Worm (Caenorhabditis elegans) whole organism, L4 larva: Measurements from ENCODE around the gene R02D5.24.
A peak's percentile ranks its signal among the peaks of the same experiment; 100 is the strongest.

Experiments used
- F10B5.3 ChIP-seq: sonication (generic microtip); optimal IDR thresholded peaks from 2 replicates; lab custom pipeline; 2016; ENCODE audit warnings: mild to moderate bottlenecking, missing genetic modification characterization, missing compliant biosample characterization
- F49E8.2 ChIP-seq: sonication (generic microtip); optimal IDR thresholded peaks from 2 replicates; lab custom pipeline; 2016; ENCODE audit warnings: missing compliant biosample characterization, mild to moderate bottlenecking, missing genetic modification characterization, borderline replicate concordance
- T20F7.1 ChIP-seq: fragments of 200-800 bp; sonication (Bioruptor generic); optimal IDR thresholded peaks from 2 replicates; lab custom pipeline; 2018; ENCODE audit warnings: mild to moderate bottlenecking, missing genetic modification characterization, missing compliant biosample characterization
- T26A8.4 ChIP-seq: fragments of 200-800 bp; sonication (Bioruptor generic); IDR thresholded peaks from 2 replicates; pipeline ENCODE4 v1.3.6; 2022; ENCODE audit warnings: missing genetic modification characterization, missing compliant biosample characterization
- Y105C5A.15 ChIP-seq: fragments of 200-800 bp; sonication (Bioruptor generic); IDR thresholded peaks from 2 replicates; pipeline ENCODE4 v1.3.6; 2022; ENCODE audit warnings: missing genetic modification characterization, missing compliant biosample characterization
- Y48G9A.11 ChIP-seq: fragments of 200-800 bp; sonication (Bioruptor generic); IDR thresholded peaks from 2 replicates; pipeline ENCODE4 v1.3.6; 2022; ENCODE audit warnings: missing genetic modification reagents, missing genetic modification characterization, missing compliant biosample characterization
- Y5F2A.4 ChIP-seq: fragments of 200-800 bp; sonication (Bioruptor generic); optimal IDR thresholded peaks from 2 replicates; lab custom pipeline; 2018; ENCODE audit warnings: mild to moderate bottlenecking, missing genetic modification characterization, missing compliant biosample characterization
- Y75B8A.6 ChIP-seq: fragments of 200-800 bp; sonication (Bioruptor generic); IDR thresholded peaks from 2 replicates; pipeline ENCODE4 v1.3.6; 2022; ENCODE audit warnings: missing genetic modification reagents, missing genetic modification characterization, missing compliant biosample characterization
- aha-1 ChIP-seq: fragments of 150-350 bp; peaks from one replicate; lab custom pipeline; 2014; ENCODE audit warnings: missing biosample characterization, missing genetic modification characterization
- arid-1 ChIP-seq: fragments of 200-800 bp; sonication (Bioruptor generic); conservative IDR thresholded peaks from 2 replicates; pipeline ENCODE4 v1.3.6; 2022; ENCODE audit warnings: missing genetic modification reagents, missing genetic modification characterization, missing compliant biosample characterization
- attf-4 ChIP-seq: sonication (generic microtip); optimal IDR thresholded peaks from 3 replicates; lab custom pipeline; 2017; ENCODE audit warnings: missing biosample characterization, missing genetic modification characterization
- ceh-20 ChIP-seq: fragments of 200-800 bp; sonication (Bioruptor generic); IDR thresholded peaks from 2 replicates; pipeline ENCODE4 v1.3.6; 2022; ENCODE audit warnings: missing genetic modification reagents, missing genetic modification characterization, missing compliant biosample characterization
- ceh-28 ChIP-seq: fragments of 150-350 bp; optimal IDR thresholded peaks from 2 replicates; lab custom pipeline; 2014; ENCODE audit warnings: missing biosample characterization, missing genetic modification reagents, missing genetic modification characterization
- daf-12 ChIP-seq: fragments of 150-350 bp; optimal IDR thresholded peaks from 2 replicates; lab custom pipeline; 2014; ENCODE audit warnings: missing biosample characterization, missing genetic modification reagents, missing genetic modification characterization
- dmd-8 ChIP-seq: fragments of 200-800 bp; sonication (Bioruptor generic); IDR thresholded peaks from 2 replicates; pipeline ENCODE4 v1.3.6; 2022; ENCODE audit warnings: missing genetic modification characterization, missing compliant biosample characterization
- dpl-1 ChIP-seq: fragments of 150-350 bp; optimal IDR thresholded peaks from 2 replicates; lab custom pipeline; 2014; ENCODE audit warnings: missing biosample characterization, missing genetic modification reagents, missing genetic modification characterization
- egl-27 ChIP-seq: sonication (generic microtip); optimal IDR thresholded peaks from 3 replicates; lab custom pipeline; 2017; ENCODE audit warnings: missing biosample characterization, missing genetic modification reagents, missing genetic modification characterization
- fkh-10 ChIP-seq: fragments of 150-350 bp; optimal IDR thresholded peaks from 2 replicates; lab custom pipeline; 2014; ENCODE audit warnings: missing biosample characterization, missing genetic modification reagents, missing genetic modification characterization
- gei-8 ChIP-seq: fragments of 200-800 bp; sonication (Bioruptor generic); optimal IDR thresholded peaks from 2 replicates; lab custom pipeline; 2018; ENCODE audit warnings: mild to moderate bottlenecking, missing genetic modification characterization, missing compliant biosample characterization
- hif-1 ChIP-seq, 2 experiments: sonication (generic microtip); optimal IDR thresholded peaks; 2 replicates each; lab custom pipeline; 2016 to 2017; ENCODE audit warnings: missing compliant biosample characterization in 2 of 2, missing genetic modification characterization in 2 of 2, missing genetic modification reagents in 2 of 2, missing genotype in 2 of 2, mild to moderate bottlenecking in 1 of 2
- hlh-30 ChIP-seq: sonication (generic microtip); optimal IDR thresholded peaks from 2 replicates; lab custom pipeline; 2017; ENCODE audit warnings: antibody characterized with exemption, mild to moderate bottlenecking, missing genetic modification characterization, missing compliant biosample characterization; ENCODE audit not compliant: insufficient read depth
- hmg-1.1 ChIP-seq: fragments of 200-800 bp; sonication (Bioruptor generic); IDR thresholded peaks from 2 replicates; pipeline ENCODE4 v1.3.6; 2022; ENCODE audit warnings: missing genetic modification reagents, missing genetic modification characterization, missing compliant biosample characterization
- lim-7 ChIP-seq: fragments of 200-800 bp; sonication (Bioruptor generic); IDR thresholded peaks from 2 replicates; pipeline ENCODE4 v1.3.6; 2022; ENCODE audit warnings: missing genetic modification characterization, missing compliant biosample characterization
- lin-1 ChIP-seq: fragments of 200-800 bp; sonication (Bioruptor generic); IDR thresholded peaks from 2 replicates; pipeline ENCODE4 v1.3.6; 2022; ENCODE audit warnings: missing genetic modification reagents, missing genetic modification characterization, missing compliant biosample characterization
- lin-13 ChIP-seq: fragments of 150-350 bp; optimal IDR thresholded peaks from 2 replicates; lab custom pipeline; 2014; ENCODE audit warnings: missing biosample characterization, missing genetic modification reagents, missing genetic modification characterization
- lin-15B ChIP-seq: fragments of 150-350 bp; sonication (generic microtip); optimal IDR thresholded peaks from 3 replicates; lab custom pipeline; 2014; ENCODE audit warnings: missing biosample characterization, missing genetic modification characterization
- lin-38 ChIP-seq: fragments of 200-800 bp; sonication (Bioruptor generic); IDR thresholded peaks from 2 replicates; pipeline ENCODE4 v1.3.6; 2022; ENCODE audit warnings: missing genetic modification reagents, missing genetic modification characterization, missing compliant biosample characterization
- lsy-2 ChIP-seq, 2 experiments: fragments of 150-350 bp in 1 of 2; sonication (generic microtip) in 1 of 2; optimal IDR thresholded peaks; 2 replicates each; lab custom pipeline; 2014 to 2017; ENCODE audit warnings: missing biosample characterization in 2 of 2, missing genetic modification characterization in 2 of 2
- mes-2 ChIP-seq: sonication (generic microtip); optimal IDR thresholded peaks from 2 replicates; lab custom pipeline; 2016; ENCODE audit warnings: missing genotype, mild to moderate bottlenecking, missing genetic modification characterization, missing compliant biosample characterization; ENCODE audit not compliant: poor library complexity, severe bottlenecking
- mxl-2 ChIP-seq: fragments of 200-800 bp; sonication (Bioruptor generic); conservative IDR thresholded peaks from 2 replicates; pipeline ENCODE4 v1.3.6; 2022; ENCODE audit warnings: missing genetic modification reagents, missing genetic modification characterization, missing compliant biosample characterization
- nhr-11 ChIP-seq: fragments of 150-350 bp; optimal IDR thresholded peaks from 2 replicates; lab custom pipeline; 2014; ENCODE audit warnings: missing biosample characterization, missing genetic modification characterization
- nhr-111 ChIP-seq: fragments of 200-800 bp; sonication (Bioruptor generic); optimal IDR thresholded peaks from 2 replicates; lab custom pipeline; 2018; ENCODE audit warnings: mild to moderate bottlenecking, missing genetic modification characterization, missing compliant biosample characterization
- nhr-237 ChIP-seq: sonication (generic microtip); optimal IDR thresholded peaks from 2 replicates; lab custom pipeline; 2017; ENCODE audit warnings: missing biosample characterization, missing genetic modification characterization
- nhr-42 ChIP-seq: fragments of 200-800 bp; sonication (Bioruptor generic); IDR thresholded peaks from 2 replicates; pipeline ENCODE4 v1.3.6; 2022; ENCODE audit warnings: missing genetic modification characterization, missing compliant biosample characterization
- nhr-6 ChIP-seq: fragments of 150-350 bp; optimal IDR thresholded peaks from 2 replicates; lab custom pipeline; 2014; ENCODE audit warnings: missing biosample characterization, missing genetic modification characterization
- nhr-76 ChIP-seq: fragments of 150-350 bp; optimal IDR thresholded peaks from 2 replicates; lab custom pipeline; 2014; ENCODE audit warnings: missing biosample characterization, missing genetic modification characterization
- pqm-1 ChIP-seq: sonication (generic microtip); optimal IDR thresholded peaks from 2 replicates; lab custom pipeline; 2017; ENCODE audit warnings: missing biosample characterization, missing genetic modification characterization
- snpc-1.2 ChIP-seq: fragments of 200-800 bp; sonication (Bioruptor generic); IDR thresholded peaks from 2 replicates; pipeline ENCODE4 v1.3.6; 2022; ENCODE audit warnings: missing genetic modification reagents, missing genetic modification characterization, missing compliant biosample characterization
- spr-1 ChIP-seq: sonication (generic microtip); optimal IDR thresholded peaks from 2 replicates; lab custom pipeline; 2016; ENCODE audit warnings: mild to moderate bottlenecking, missing genetic modification characterization, missing compliant biosample characterization
- tag-97 ChIP-seq: fragments of 200-800 bp; sonication (Bioruptor generic); IDR thresholded peaks from 2 replicates; pipeline ENCODE4 v1.3.6; 2022; ENCODE audit warnings: missing genetic modification characterization, missing compliant biosample characterization
- unc-130 ChIP-seq: sonication (generic microtip); optimal IDR thresholded peaks from 2 replicates; lab custom pipeline; 2016; ENCODE audit warnings: missing genetic modification reagents, missing genetic modification characterization, missing compliant biosample characterization
- unc-39 ChIP-seq: sonication (generic microtip); optimal IDR thresholded peaks from 2 replicates; lab custom pipeline; 2017; ENCODE audit warnings: missing biosample characterization, missing genetic modification characterization
- unc-62 ChIP-seq, 3 experiments: fragments of 150-350 bp in 1 of 3; sonication (generic microtip); optimal IDR thresholded peaks in 2 of 3; peaks in 1 of 3; 1 replicate in 1 of 3; 2 replicates in 2 of 3; lab custom pipeline; 2014 to 2017; ENCODE audit warnings: missing biosample characterization in 3 of 3, missing genetic modification characterization in 3 of 3, missing genetic modification reagents in 3 of 3, missing genotype in 1 of 3
- vab-7 ChIP-seq: fragments of 200-800 bp; sonication (Bioruptor generic); IDR thresholded peaks from 2 replicates; pipeline ENCODE4 v1.3.6; 2022; ENCODE audit warnings: missing genetic modification reagents, missing genetic modification characterization, missing compliant biosample characterization
- zag-1 ChIP-seq: fragments of 150-350 bp; optimal IDR thresholded peaks from 2 replicates; lab custom pipeline; 2014; ENCODE audit warnings: missing biosample characterization, missing genetic modification characterization
- zip-2 ChIP-seq: fragments of 150-350 bp; optimal IDR thresholded peaks from 2 replicates; lab custom pipeline; 2014; ENCODE audit warnings: missing biosample characterization, missing genetic modification characterization
- ztf-7 ChIP-seq: fragments of 150-350 bp; optimal IDR thresholded peaks from 2 replicates; lab custom pipeline; 2014; ENCODE audit warnings: missing biosample characterization, missing genetic modification characterization

Gene R02D5.24

ce11 chrV:14501136-14501535 lies at the start of gene R02D5.24:
R02D5.24 (plus strand) TSS chrV:14501340.
- TF ChIP-seq F49E8.2 (tag; lab: Kevin White, UChicago), result no peak
- no peak for TF ChIP-seq ztf-7 (tag; lab: Kevin White, UChicago)
- no peak for TF ChIP-seq ceh-20 (GFP tag; lab: Robert Waterston, UW)
- TF ChIP-seq ceh-28 (tag; lab: Kevin White, UChicago), result no peak
- peak; percentile 63 for TF ChIP-seq nhr-6 (tag; lab: Kevin White, UChicago)
- no peak for TF ChIP-seq lsy-2 (tag; optimal IDR thresholded peaks at IDR 0.05; lab: Kevin White, UChicago)
- no peak for TF ChIP-seq gei-8 (GFP tag; lab: Kevin White, UChicago)
- TF ChIP-seq aha-1 (tag; lab: Kevin White, UChicago), result peak; percentile 64
- TF ChIP-seq hmg-1.1 (GFP tag; lab: Robert Waterston, UW), result no peak
- no peak for TF ChIP-seq F10B5.3
- TF ChIP-seq Y48G9A.11 (GFP tag; lab: Robert Waterston, UW), result no peak

- TF ChIP-seq mes-2 (peak; percentile 25), fkh-10 (GFP tag; lab: Kevin White, UChicago) (no peak), hif-1 (tag; optimal IDR thresholded peaks at IDR 0.05; lab: Kevin White, UChicago) (no peak), dpl-1 (GFP tag; lab: Kevin White, UChicago) (peak; percentile 73), aha-1 (tag; lab: Kevin White, UChicago) (peak; percentile 70), lin-38 (peak; percentile 63), lim-7 (GFP tag; lab: Robert Waterston, UW) (0 out of 2 replicates have a peak, but pooled peaks have one; percentile 7), unc-39 (tag; lab: Kevin White, UChicago) (no peak)
Measured at ce11 chrV:14456626-14457025, 44.5 kb upstream of the R02D5.24 start, which contains the start of gene bmk-1. bmk-1 (minus strand) TSS chrV:14456984.

ce11 chrV:14457070-14457469 lies 44.1 kb upstream of the R02D5.24 start, which contains the start of gene coh-3:
coh-3 (plus strand) TSS chrV:14457422.
- TF ChIP-seq pqm-1 (tag; lab: Kevin White, UChicago) (no peak), zip-2 (tag; lab: Kevin White, UChicago) (no peak), mes-2 (peak; percentile 10), egl-27 (tag; lab: Kevin White, UChicago) (no peak), lim-7 (GFP tag; lab: Robert Waterston, UW) (no peak), mxl-2 (GFP tag; lab: Robert Waterston, UW) (no peak), Y5F2A.4 (GFP tag; lab: Kevin White, UChicago) (no peak), Y48G9A.11 (GFP tag; lab: Robert Waterston, UW) (peak; percentile 62; the same call in 1 of the 2 replicates), nhr-76 (tag; lab: Kevin White, UChicago) (no peak), nhr-42 (GFP tag; lab: Robert Waterston, UW) (no peak), vab-7 (GFP tag; lab: Robert Waterston, UW) (no peak), lin-13 (GFP tag; lab: Kevin White, UChicago) (no peak), lin-1 (no peak), Y105C5A.15 (GFP tag; lab: Robert Waterston, UW) (no peak), dmd-8 (GFP tag; lab: Robert Waterston, UW) (no peak), Y75B8A.6 (GFP tag; lab: Robert Waterston, UW) (no peak), hlh-30 (tag; lab: Kevin White, UChicago) (no peak), nhr-111 (no peak), unc-62 (GFP tag; optimal IDR thresholded peaks at IDR 0.05 in 1 of 2; lab: Kevin White, UChicago) (no peak), unc-62 (tag; optimal IDR thresholded peaks at IDR 0.05; lab: Kevin White, UChicago) (no peak), nhr-237 (tag; lab: Kevin White, UChicago) (no peak), ceh-20 (GFP tag; lab: Robert Waterston, UW) (no peak), T26A8.4 (GFP tag; lab: Robert Waterston, UW) (no peak), attf-4 (tag; lab: Kevin White, UChicago) (no peak), T20F7.1 (no peak), nhr-11 (no peak), spr-1 (no peak), unc-130 (GFP tag; lab: Kevin White, UChicago) (peak; percentile 74), lin-15B (tag; lab: Kevin White, UChicago) (no peak), tag-97 (GFP tag; lab: Robert Waterston, UW) (no peak), snpc-1.2 (peak; percentile 75; the same call in 1 of the 2 replicates), zag-1 (tag; lab: Kevin White, UChicago) (no peak), daf-12 (tag; lab: Kevin White, UChicago) (no peak), lin-38 (peak; percentile 52), arid-1 (GFP tag; lab: Robert Waterston, UW) (peak; percentile 51; the same call in 1 of the 2 replicates)
